Fruit fly (Drosophila melanogaster) S2 (cell line): ENCODE data around the gene Cp7Fc.

Experiments used
- CG8478 ChIP-seq: fragments of >200 bp; optimal IDR thresholded peaks from 2 replicates; lab custom pipeline; 2018
- CTCF ChIP-seq, 2 experiments: fragments of >200 bp; optimal IDR thresholded peaks; 2 replicates each; lab custom pipeline; 2018

Gene Cp7Fc

DNA sequence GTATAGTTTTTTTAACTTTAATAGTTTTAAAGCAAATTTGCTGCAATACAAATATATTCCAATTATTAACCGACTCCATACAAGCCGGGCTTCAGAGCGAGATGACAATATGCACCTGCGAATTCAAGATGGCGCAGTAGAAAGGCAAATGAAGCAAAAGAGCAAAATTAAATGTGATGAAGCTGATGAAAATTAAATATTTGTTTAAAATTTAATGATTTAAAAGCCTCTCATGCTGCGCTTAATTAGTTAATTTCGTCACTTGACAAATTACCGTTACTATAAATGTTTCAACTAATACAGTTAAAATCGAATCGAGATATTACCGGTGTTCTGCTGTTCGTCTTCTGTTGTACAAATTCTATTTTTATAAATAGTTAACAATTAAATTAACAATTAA, 12.1 kb downstream of the Cp7Fc start, which contains the start of gene CG33181:
TSS of gene CG33181 (plus strand) at position 301 of the 400 bp plus-strand sequence.
- no peak for TF ChIP-seq CG8478 (lab: Kevin White, UChicago)
- TF ChIP-seq CTCF (optimal IDR thresholded peaks at IDR 0.05; lab: Kevin White, UChicago), result no peak

DNA sequence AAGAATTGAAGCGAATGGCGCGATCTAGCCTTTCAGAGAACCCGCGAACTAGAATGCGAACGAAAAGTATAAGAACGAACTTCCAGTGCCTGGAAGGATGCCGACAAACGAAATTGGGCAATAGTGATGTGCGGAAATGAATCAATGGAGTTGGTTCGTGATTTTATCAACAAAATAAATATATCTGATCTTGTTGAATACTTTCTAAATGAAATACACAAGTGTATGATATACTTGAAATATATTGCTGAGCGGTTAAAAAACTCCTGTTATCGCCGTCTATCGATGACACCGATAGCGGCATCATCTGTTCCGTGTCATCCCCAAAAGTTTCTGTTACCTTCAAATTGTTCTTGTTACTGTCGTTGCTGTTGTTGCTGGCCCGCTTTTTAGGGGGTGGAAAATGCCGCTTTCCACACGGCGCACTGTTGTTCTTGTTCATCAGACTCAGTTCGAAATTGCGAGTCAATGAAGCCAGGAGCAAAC, 12.6 kb downstream of the Cp7Fc start, which contains the start of gene otu:
TSS of gene otu (minus strand) at position 51 of the 486 bp plus-strand sequence.
- TF ChIP-seq CG8478 (lab: Kevin White, UChicago), result no peak
- TF ChIP-seq CTCF (optimal IDR thresholded peaks at IDR 0.05; lab: Kevin White, UChicago), result no peak

DNA sequence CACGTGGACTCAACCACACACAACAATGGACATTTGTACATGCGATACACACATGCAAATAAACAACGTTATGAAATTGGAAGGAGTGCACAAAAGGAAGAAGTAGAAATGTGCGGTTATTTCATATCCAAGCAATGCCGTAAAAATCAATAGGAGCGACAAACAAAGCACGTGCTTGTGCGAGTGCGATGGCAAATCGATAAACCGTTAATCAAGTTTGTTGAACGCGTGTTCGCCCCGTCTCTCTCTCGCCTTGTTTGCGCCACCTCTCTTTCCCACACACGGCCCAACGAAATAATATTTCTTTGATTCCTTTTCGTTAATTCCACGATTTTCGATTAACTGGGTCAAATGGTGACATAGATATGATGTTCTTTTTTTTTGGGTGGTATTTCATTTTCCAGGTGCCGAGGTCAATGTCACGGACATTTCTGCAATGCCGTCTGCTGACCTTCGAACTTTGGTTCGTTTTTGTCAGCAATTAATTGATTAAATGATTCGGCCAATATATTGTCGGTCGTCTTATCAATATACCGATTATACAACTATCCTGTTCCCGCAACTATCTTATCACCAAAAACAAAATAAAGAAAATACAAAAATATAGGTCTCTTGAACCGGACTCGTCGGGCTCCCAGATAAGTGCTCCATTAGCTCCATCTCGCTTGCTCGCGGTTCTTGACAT, 13.5 kb downstream of the Cp7Fc start:
- no peak for TF ChIP-seq CG8478 (lab: Kevin White, UChicago)
- TF ChIP-seq CTCF (optimal IDR thresholded peaks at IDR 0.05; lab: Kevin White, UChicago), result no peak

DNA sequence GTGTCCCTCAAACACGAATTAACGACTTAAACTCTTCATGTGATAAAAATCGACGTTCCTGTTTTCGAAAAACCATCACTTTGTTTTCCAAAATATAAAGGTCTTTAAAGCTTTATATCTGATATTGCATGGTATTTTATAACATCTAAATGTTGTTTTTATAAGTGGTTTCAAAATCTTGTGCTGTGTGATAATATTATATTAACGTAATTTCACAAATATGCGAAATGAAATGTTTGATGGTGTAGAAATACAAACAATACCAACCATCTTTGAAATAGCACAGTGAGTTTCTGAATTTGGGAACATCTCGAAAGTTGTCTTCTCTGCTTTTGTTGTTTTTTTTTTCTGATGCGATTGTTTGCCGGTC, 14.0 kb downstream of the Cp7Fc start:
- TF ChIP-seq CTCF (optimal IDR thresholded peaks at IDR 0.05; lab: Kevin White, UChicago) (no peak), CG8478 (lab: Kevin White, UChicago) (no peak)

DNA sequence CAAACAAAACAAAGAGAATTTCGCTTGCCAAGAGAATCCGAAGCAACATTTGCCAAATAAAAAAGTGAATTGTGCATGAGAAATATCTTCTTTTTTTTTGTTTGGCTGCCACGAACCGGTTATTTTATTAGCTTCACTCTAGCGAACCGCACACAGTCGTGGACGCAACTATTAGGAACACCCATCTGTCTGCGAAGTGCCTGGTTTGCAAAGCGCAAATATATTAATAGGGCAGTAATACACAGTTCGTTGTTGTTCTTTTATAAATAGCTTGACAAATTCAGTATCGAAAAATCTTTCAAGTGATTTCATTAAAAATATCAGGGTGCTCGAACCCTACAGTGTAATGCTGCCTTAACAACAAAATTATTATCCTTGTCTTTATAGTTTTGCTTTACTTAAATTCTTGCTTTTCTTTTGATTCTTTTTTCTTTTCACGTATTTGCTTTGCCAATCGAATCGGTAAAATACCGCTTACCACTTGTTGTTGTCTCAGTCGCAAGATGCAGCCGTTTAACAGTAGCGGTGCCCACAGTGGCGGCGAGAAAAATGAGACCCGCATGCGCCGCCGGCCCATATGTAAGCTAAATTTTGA, 14.6 kb downstream of the Cp7Fc start:
- no peak for TF ChIP-seq CG8478 (lab: Kevin White, UChicago)
- no peak for TF ChIP-seq CTCF (optimal IDR thresholded peaks at IDR 0.05; lab: Kevin White, UChicago)

DNA sequence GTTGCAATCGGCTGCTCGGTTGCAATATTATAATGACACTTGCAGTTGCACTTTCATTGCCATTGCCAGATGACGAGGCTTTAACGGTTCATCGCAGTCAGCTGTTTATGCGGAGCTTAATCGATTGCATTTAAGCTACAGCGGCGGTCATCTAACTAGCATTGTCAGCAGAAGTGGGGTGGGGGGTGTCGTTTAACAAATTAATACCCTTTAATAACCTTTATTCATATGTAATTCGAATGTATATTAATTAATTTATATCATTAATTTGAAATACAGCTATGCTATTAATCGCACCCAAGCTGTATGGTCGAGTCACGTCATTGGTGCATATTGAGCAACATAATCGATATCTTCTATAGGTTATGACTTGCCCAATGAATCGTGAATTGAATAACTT, 15.9 kb downstream of the Cp7Fc start:
- TF ChIP-seq CTCF (optimal IDR thresholded peaks at IDR 0.05; lab: Kevin White, UChicago) (no peak), CG8478 (lab: Kevin White, UChicago) (no peak)

DNA sequence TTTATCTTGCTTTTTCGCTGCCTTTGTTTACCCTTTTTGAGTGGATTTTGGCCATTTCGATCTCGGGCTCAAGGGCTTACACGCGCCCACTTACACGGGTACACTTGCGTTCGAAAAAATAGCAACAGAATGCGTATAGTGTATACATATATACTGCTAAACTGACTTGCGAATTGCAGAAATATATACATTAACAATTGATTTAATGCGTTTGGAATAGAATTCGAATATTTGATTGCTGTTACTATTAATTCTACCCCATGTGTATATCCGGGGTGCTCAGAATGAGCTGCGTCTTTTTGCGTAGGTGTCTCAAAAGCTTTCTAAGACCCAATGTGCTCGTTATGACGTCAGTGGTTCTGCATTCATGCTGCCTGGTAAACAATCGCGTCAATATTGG, 16.6 kb downstream of the Cp7Fc start:
- TF ChIP-seq CTCF (optimal IDR thresholded peaks at IDR 0.05; lab: Kevin White, UChicago), result no peak
- no peak for TF ChIP-seq CG8478 (lab: Kevin White, UChicago)

DNA sequence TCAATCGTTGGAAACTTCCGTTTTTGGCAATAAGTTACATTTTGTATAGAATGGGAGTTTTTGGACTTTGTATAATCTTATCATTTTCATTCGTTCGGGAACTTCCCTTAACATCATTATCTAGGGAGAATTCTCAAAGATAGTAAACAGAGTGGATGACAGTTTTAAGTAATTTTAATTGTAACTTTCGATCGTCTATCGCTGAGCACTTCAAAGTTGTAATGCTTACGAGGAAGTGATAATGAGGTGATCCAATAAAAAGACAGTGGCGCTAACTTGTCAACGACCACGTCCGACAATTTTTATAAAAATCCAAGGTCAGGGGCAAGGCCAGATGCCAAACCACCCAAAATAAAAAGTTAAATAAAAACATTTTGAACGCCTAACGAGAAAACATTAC, 19.4 kb downstream of the Cp7Fc start:
- no peak for TF ChIP-seq CTCF (optimal IDR thresholded peaks at IDR 0.05; lab: Kevin White, UChicago)
- TF ChIP-seq CG8478 (lab: Kevin White, UChicago), result no peak

DNA sequence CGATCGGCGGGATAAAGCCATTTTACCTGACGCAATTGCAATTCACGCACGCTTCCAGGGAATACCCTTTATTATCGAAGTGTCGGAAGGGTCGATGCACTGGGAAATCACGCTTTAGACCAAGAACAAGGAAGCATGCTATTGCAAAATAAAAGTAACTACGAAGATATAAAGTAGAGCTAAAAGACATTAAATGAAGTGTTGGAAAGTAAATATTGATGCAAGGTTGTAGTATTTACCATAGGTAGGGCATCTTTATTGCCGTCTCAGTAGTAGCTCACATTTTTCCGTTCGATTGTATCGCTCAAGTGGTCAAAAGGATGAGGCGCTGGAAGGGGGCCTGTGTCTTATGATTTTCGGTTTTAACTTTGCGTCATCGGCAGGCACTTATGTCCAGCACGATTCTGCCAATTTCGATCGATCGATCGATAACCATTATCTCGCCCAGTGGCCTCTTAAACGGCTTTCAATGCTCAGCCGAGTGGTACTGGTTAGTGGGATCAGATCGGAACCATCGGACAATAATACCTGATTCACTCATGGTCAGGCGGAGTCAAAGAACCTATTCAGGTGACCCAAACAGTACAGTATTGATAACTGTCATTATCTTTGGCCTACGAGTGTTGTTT, 20.8 kb downstream of the Cp7Fc start:
- TF ChIP-seq CTCF (optimal IDR thresholded peaks at IDR 0.05; lab: Kevin White, UChicago) (no peak), CG8478 (lab: Kevin White, UChicago) (no peak)

DNA sequence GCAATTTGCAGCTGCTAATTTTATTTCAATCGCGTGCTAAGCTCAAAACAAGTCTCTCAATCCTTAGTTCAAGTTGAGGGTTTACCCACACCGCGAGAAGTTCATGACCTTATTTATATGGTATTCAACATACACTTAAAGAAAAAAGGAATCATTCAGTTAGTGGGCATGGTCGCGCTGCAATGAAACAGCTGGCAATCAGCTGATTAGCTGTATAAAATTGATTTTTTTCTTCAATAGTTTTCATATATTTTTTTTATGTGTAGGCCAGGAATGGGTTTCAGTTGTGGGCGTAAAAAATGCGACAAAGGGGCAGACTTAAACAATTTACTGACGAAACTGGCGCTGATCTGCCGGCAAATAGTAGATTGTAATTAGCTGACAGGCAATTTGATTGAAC, 22.2 kb downstream of the Cp7Fc start:
- no peak for TF ChIP-seq CG8478 (lab: Kevin White, UChicago)
- no peak for TF ChIP-seq CTCF (optimal IDR thresholded peaks at IDR 0.05; lab: Kevin White, UChicago)

DNA sequence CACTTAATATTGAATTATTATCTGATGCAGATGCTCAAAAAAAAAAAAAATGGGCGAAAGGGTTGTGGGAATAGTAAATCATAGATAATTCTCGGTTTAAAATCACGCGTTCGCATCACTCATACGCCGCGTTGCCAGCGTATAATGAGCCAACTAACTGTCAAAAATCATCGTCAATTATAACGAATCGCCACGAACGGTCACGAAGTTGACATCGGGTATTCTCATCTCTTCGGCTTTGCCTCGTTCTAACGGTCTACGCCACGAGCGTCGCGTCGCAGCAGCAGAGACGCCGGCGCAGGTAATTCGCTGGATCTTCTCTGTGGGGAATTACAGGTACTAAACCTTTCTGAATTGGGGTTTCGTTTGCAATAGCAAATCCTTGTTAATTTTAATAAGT, 24.5 kb downstream of the Cp7Fc start:
- no peak for TF ChIP-seq CG8478 (lab: Kevin White, UChicago)
- no peak for TF ChIP-seq CTCF (optimal IDR thresholded peaks at IDR 0.05; lab: Kevin White, UChicago)

DNA sequence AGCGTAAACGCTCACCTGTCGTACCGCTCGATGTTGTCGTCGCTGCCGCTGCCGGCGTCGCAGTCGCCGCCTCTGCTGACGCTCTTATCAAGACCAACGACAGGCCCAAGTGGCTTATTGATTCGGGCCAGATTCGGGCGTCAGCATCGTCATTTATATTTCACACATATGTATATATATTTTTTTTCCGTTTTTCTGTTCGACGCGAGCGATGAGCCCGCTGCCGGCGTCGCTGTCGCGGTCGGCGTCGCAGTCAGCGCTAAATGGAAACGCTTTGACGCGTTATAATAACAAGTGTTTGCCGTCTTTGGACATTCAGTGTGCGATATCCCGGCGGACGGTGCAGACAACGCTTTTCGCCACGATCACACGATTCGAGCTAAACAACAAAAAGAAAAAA, 25.1 kb downstream of the Cp7Fc start:
- TF ChIP-seq CG8478 (lab: Kevin White, UChicago) (no peak), CTCF (optimal IDR thresholded peaks at IDR 0.05; lab: Kevin White, UChicago) (no peak)

DNA sequence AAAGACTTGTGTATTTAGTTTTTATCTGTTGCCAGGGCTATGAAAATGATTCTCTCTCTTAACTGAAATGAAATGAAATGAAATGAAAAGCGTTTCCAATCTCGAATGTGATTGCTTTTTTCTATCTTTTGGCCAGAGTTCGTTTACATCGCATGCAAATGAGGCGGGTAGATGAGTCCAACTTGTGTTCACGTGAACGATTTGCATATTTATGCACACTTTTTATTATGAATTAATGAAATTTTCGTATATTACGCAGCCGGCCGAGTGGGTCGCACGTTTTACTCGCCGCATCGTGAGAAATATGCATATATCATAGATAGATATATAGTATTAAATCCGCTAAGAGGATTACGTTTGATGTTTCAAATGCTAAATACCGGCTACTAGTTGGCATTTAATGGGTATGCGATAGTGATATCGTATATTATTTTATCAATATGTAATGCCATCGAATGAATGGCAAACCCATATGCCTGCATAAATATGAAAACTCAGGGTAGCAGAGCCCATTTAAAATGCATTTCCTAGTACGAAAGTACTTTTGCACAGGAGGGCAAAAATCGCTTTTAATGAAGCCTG, 28.2 kb downstream of the Cp7Fc start:
- TF ChIP-seq CTCF (optimal IDR thresholded peaks at IDR 0.05; lab: Kevin White, UChicago) (no peak), CG8478 (lab: Kevin White, UChicago) (no peak)

DNA sequence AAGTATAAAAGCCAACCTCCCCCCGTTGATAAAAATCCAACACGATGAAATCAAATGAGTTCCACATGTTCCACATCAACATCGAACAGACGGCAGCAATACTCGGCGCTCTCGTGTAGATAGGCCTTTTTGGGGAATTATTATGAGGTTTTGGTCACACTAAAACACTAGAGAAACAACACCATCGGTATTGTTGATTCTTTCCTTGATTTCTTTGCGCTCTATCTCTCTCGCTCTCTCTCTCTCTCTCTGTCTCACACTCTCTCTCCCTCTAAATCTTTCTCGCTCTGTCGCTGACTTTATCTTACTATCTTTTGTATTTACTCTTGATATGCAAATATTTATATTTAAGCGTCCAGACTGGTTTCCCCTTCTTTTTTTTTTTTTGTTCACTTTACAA, 33.8 kb downstream of the Cp7Fc start:
- no peak for TF ChIP-seq CG8478 (lab: Kevin White, UChicago)
- no peak for TF ChIP-seq CTCF (optimal IDR thresholded peaks at IDR 0.05; lab: Kevin White, UChicago)

DNA sequence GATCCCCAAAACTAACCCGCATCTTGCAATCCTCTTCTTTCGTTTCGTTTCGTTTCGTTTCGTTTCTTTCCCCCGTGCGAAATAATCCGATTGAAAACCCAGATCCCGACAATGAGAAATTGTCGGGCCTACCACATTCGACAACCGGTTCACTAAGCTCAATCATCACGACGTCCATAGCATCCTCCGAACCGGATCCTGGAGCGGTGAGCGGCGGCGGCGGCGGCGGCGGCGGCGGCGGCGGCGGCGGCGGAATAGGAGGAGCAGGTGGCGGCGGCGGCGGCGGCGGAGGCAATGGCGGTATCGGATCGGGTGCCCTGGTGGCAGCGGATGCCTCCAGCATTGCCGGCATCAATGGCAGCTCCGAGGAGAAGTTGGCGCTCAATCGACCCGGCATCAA, 35.3 kb downstream of the Cp7Fc start:
- no peak for TF ChIP-seq CTCF (optimal IDR thresholded peaks at IDR 0.05; lab: Kevin White, UChicago)
- TF ChIP-seq CG8478 (lab: Kevin White, UChicago), result no peak
